Fruit fly (Drosophila melanogaster): Measurements from ENCODE around the gene nuf.

DNA sequence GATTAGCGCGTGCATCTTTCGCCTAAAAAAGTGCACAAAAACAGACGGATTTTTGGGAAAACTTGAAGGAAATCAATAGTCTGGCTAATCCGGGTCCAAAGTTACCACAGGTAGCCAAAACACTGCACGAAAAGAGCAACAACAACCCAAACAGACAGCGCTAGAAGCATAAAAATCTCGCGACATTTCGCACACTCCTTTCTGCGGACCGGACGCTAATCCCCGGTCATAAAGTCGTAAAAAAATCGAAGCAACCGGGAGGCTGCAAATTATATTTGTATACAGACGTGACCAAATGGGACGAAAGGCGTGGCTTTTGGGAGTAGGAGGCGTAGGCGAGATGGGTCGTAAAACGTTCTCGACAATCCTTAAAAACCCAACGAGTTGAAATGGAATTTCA, 17.3 kb upstream of the nuf start:
- no peak for TF ChIP-seq Pif1B (GFP tag; optimal IDR thresholded peaks at IDR 0.05)
- no peak for TF ChIP-seq D1 (tag; optimal IDR thresholded peaks at IDR 0.05)
- no peak for TF ChIP-seq CG14655 (GFP tag; optimal IDR thresholded peaks at IDR 0.05)
- no peak for TF ChIP-seq CG10348 (GFP tag; IDR thresholded peaks at IDR 0.05)
- TF ChIP-seq CG13204 (GFP tag; optimal IDR thresholded peaks at IDR 0.05) = no peak
- TF ChIP-seq Ets98B (GFP tag; IDR thresholded peaks at IDR 0.05) = no peak
- no peak for TF ChIP-seq CG4496 (GFP tag; IDR thresholded peaks at IDR 0.05)
- no peak for TF ChIP-seq CG32121 (GFP tag; IDR thresholded peaks at IDR 0.05)
- TF ChIP-seq CG12605 (GFP tag; IDR thresholded peaks at IDR 0.05) = no peak
- TF ChIP-seq CG8301 (tag; optimal IDR thresholded peaks at IDR 0.05) = no peak
